Fruit fly (Drosophila melanogaster) whole organism, embryonic: ENCODE results near the gene MYPT-75D.

Source experiments
- Aef1 ChIP-seq: fragments of 200-800 bp; sonication (Bioruptor generic); IDR thresholded peaks from 3 replicates; pipeline ENCODE4 v1.3.6; 2022; ENCODE audit warnings: missing biosample characterization, missing genetic modification characterization
- Awh ChIP-seq: fragments of 200-800 bp; sonication (Bioruptor generic); IDR thresholded peaks from 2 replicates; pipeline ENCODE4, ENCODE4 v1.3.6; 2022; ENCODE audit warnings: missing biosample characterization, missing genetic modification characterization
- Blimp-1 ChIP-seq: fragments of 200-800 bp; sonication (Bioruptor generic); optimal IDR thresholded peaks from 3 replicates; lab custom pipeline; 2018; ENCODE audit warnings: missing biosample characterization, missing genetic modification characterization, mild to moderate bottlenecking, moderate library complexity, missing genetic modification reagents
- Bteb2 ChIP-seq: fragments of 200-800 bp; sonication (Bioruptor generic); optimal IDR thresholded peaks from 2 replicates; lab custom pipeline; 2016; ENCODE audit warnings: missing biosample characterization, missing genetic modification characterization
- CG10147 ChIP-seq: fragments of 200-800 bp; sonication (Bioruptor generic); optimal IDR thresholded peaks from 2 replicates; lab custom pipeline; 2019; ENCODE audit warnings: missing biosample characterization, mild to moderate bottlenecking, missing genetic modification characterization, moderate library complexity
- CG10321 ChIP-seq: fragments of 200-800 bp; sonication (Bioruptor generic); IDR thresholded peaks from 2 replicates; pipeline ENCODE4 v1.3.6; 2022; ENCODE audit warnings: missing biosample characterization, missing genetic modification characterization
- CG11093 ChIP-seq: fragments of 200-800 bp; sonication (Bioruptor generic); IDR thresholded peaks from 3 replicates; pipeline ENCODE4 v1.3.6; 2022; ENCODE audit warnings: missing biosample characterization, missing genetic modification characterization
- CG11504 ChIP-seq: fragments of 200-800 bp; sonication (Bioruptor generic); optimal IDR thresholded peaks from 3 replicates; lab custom pipeline; 2019; ENCODE audit warnings: missing biosample characterization, mild to moderate bottlenecking, missing genetic modification characterization, moderate library complexity
- CG14014 ChIP-seq: fragments of 200-800 bp; sonication (Bioruptor generic); IDR thresholded peaks from 2 replicates; pipeline ENCODE4 v1.3.6; 2022; ENCODE audit warnings: missing biosample characterization, missing genetic modification characterization
- CG15601 ChIP-seq: fragments of 200-800 bp; sonication (Bioruptor generic); optimal IDR thresholded peaks from 3 replicates; lab custom pipeline; 2019; ENCODE audit warnings: missing biosample characterization, mild to moderate bottlenecking, missing genetic modification characterization, moderate library complexity
- CG17186 ChIP-seq: fragments of 200-800 bp; sonication (Bioruptor generic); optimal IDR thresholded peaks from 3 replicates; lab custom pipeline; 2017; ENCODE audit warnings: missing biosample characterization, missing genetic modification reagents, missing genetic modification characterization
- CG1832 ChIP-seq: fragments of 200-800 bp; sonication (Bioruptor generic); optimal IDR thresholded peaks from 2 replicates; lab custom pipeline; 2017; ENCODE audit warnings: missing biosample characterization, mild to moderate bottlenecking, missing genetic modification characterization, inconsistent platforms
- CG18476 ChIP-seq: fragments of 200-800 bp; sonication (Bioruptor generic); optimal IDR thresholded peaks from 2 replicates; lab custom pipeline; 2016; ENCODE audit warnings: missing biosample characterization, mild to moderate bottlenecking, missing genetic modification characterization
- CG18764 ChIP-seq: fragments of 200-800 bp; sonication (Bioruptor generic); optimal IDR thresholded peaks from 3 replicates; lab custom pipeline; 2016; ENCODE audit warnings: missing biosample characterization, missing genetic modification characterization
- CG2129 ChIP-seq: fragments of 200-800 bp; sonication (Bioruptor generic); IDR thresholded peaks from 2 replicates; pipeline ENCODE4 v1.3.6; 2022; ENCODE audit warnings: missing biosample characterization, missing genetic modification characterization; ENCODE audit not compliant: partially characterized antibody
- CG2199 ChIP-seq: fragments of 200-800 bp; sonication (Bioruptor generic); IDR thresholded peaks from 3 replicates; pipeline ENCODE4 v1.3.6; 2022; ENCODE audit warnings: missing biosample characterization, missing genetic modification characterization
- CG2875 ChIP-seq: fragments of 200-800 bp; sonication (Bioruptor generic); optimal IDR thresholded peaks from 2 replicates; lab custom pipeline; 2017; ENCODE audit warnings: missing biosample characterization, mild to moderate bottlenecking, missing genetic modification characterization, missing genetic modification reagents
- CG31388 ChIP-seq: fragments of 200-800 bp; sonication (Bioruptor generic); optimal IDR thresholded peaks from 2 replicates; lab custom pipeline; 2016; ENCODE audit warnings: missing biosample characterization, missing genetic modification characterization
- CG34422 ChIP-seq: fragments of 200-800 bp; sonication (Bioruptor generic); IDR thresholded peaks from 3 replicates; pipeline ENCODE4 v1.3.6; 2022; ENCODE audit warnings: missing biosample characterization, missing genetic modification characterization
- CG4424 ChIP-seq: fragments of 200-800 bp; sonication (Bioruptor generic); optimal IDR thresholded peaks from 3 replicates; lab custom pipeline; 2016; ENCODE audit warnings: missing biosample characterization, missing genetic modification characterization
- CG8924 ChIP-seq: fragments of 200-800 bp; optimal IDR thresholded peaks from 3 replicates; lab custom pipeline; 2019; ENCODE audit warnings: missing biosample characterization, mild to moderate bottlenecking, missing genetic modification characterization, moderate library complexity
- CG8944 ChIP-seq: fragments of 200-800 bp; sonication (Bioruptor generic); optimal IDR thresholded peaks from 3 replicates; lab custom pipeline; 2016; ENCODE audit warnings: missing biosample characterization, missing genetic modification characterization
- CG9797 ChIP-seq: fragments of 200-800 bp; sonication (Bioruptor generic); optimal IDR thresholded peaks from 3 replicates; lab custom pipeline; 2018; ENCODE audit warnings: missing biosample characterization, mild to moderate bottlenecking, missing genetic modification characterization
- CG9932 ChIP-seq: fragments of 200-800 bp; sonication (Bioruptor generic); IDR thresholded peaks from 2 replicates; pipeline ENCODE4 v1.3.6; 2022; ENCODE audit warnings: missing biosample characterization, missing genetic modification characterization
- Drgx ChIP-seq: fragments of 200-800 bp; sonication (Bioruptor generic); IDR thresholded peaks from 2 replicates; pipeline ENCODE4 v1.3.6; 2022; ENCODE audit warnings: missing biosample characterization, missing genetic modification characterization
- Ets65A ChIP-seq: fragments of 200-800 bp; sonication (Bioruptor generic); peaks from one replicate; lab custom pipeline; 2016; ENCODE audit warnings: missing biosample characterization, missing genetic modification characterization
- H15 ChIP-seq: fragments of 200-800 bp; sonication (Bioruptor generic); IDR thresholded peaks from 3 replicates; pipeline ENCODE4 v1.3.6; 2022; ENCODE audit warnings: missing biosample characterization, missing genetic modification characterization
- NK7.1 ChIP-seq: fragments of 200-800 bp; sonication (Bioruptor generic); optimal IDR thresholded peaks from 3 replicates; lab custom pipeline; 2016; ENCODE audit warnings: missing biosample characterization, missing genetic modification characterization
- bigmax ChIP-seq: fragments of 200-800 bp; sonication (Bioruptor generic); optimal IDR thresholded peaks from 2 replicates; lab custom pipeline; 2018; ENCODE audit warnings: missing biosample characterization, mild to moderate bottlenecking, missing genetic modification characterization
- chm ChIP-seq: fragments of 200-800 bp; sonication (Bioruptor generic); IDR thresholded peaks from 2 replicates; pipeline ENCODE4 v1.3.6; 2022; ENCODE audit warnings: missing biosample characterization, missing genetic modification characterization
- crol ChIP-seq: fragments of 200-800 bp; sonication (Bioruptor generic); IDR thresholded peaks from 2 replicates; pipeline ENCODE4 v1.3.6; 2022; ENCODE audit warnings: missing biosample characterization, missing genetic modification characterization
- dysf ChIP-seq: fragments of 200-800 bp; sonication (Bioruptor generic); IDR thresholded peaks from 3 replicates; pipeline ENCODE4 v1.3.6; 2022; ENCODE audit warnings: missing biosample characterization, missing genetic modification characterization
- ems ChIP-seq: fragments of 200-800 bp; sonication (Bioruptor generic); optimal IDR thresholded peaks from 3 replicates; lab custom pipeline; 2016; ENCODE audit warnings: missing biosample characterization, missing genetic modification characterization
- gcm ChIP-seq: fragments of 200-800 bp; sonication (Bioruptor generic); optimal IDR thresholded peaks from 2 replicates; lab custom pipeline; 2019; ENCODE audit warnings: missing biosample characterization, mild to moderate bottlenecking, missing genetic modification characterization, moderate library complexity
- kah ChIP-seq: fragments of 200-800 bp; sonication (Bioruptor generic); optimal IDR thresholded peaks from 2 replicates; lab custom pipeline; 2018; ENCODE audit warnings: missing biosample characterization, mild to moderate bottlenecking, missing genetic modification characterization
- kni ChIP-seq: fragments of 200-800 bp; sonication (Bioruptor generic); optimal IDR thresholded peaks from 3 replicates; lab custom pipeline; 2017; ENCODE audit warnings: mild to moderate bottlenecking, missing biosample characterization, missing genetic modification reagents, missing genetic modification characterization
- lov ChIP-seq, 2 experiments: fragments of 200-800 bp in 1 of 2; fragments of >200 bp in 1 of 2; sonication (Bioruptor generic) in 1 of 2; IDR thresholded peaks in 1 of 2; optimal IDR thresholded peaks in 1 of 2; 2 replicates in 1 of 2; 3 replicates in 1 of 2; pipeline versions ENCODE4 v1.3.6 to Lab custom; 2017 to 2022; ENCODE audit warnings: missing biosample characterization in 1 of 2, missing genetic modification characterization in 1 of 2
- pros ChIP-seq: fragments of 200-800 bp; sonication (Bioruptor generic); optimal IDR thresholded peaks from 3 replicates; lab custom pipeline; 2019; ENCODE audit warnings: missing biosample characterization, mild to moderate bottlenecking, missing genetic modification characterization, moderate library complexity
- scrt ChIP-seq: fragments of 200-800 bp; sonication (Bioruptor generic); optimal IDR thresholded peaks from 2 replicates; lab custom pipeline; 2018; ENCODE audit warnings: missing biosample characterization, mild to moderate bottlenecking, missing genetic modification characterization, moderate library complexity
- sens ChIP-seq: fragments of 200-800 bp; sonication (Bioruptor generic); peaks from one replicate; lab custom pipeline; 2016; ENCODE audit warnings: missing biosample characterization, missing genetic modification characterization
- slbo ChIP-seq: fragments of 200-800 bp; sonication (Bioruptor generic); IDR thresholded peaks from 2 replicates; pipeline ENCODE4 v1.3.6; 2022; ENCODE audit warnings: missing biosample characterization, missing genetic modification characterization
- sna ChIP-seq: fragments of 200-800 bp; sonication (Bioruptor generic); IDR thresholded peaks from 2 replicates; pipeline ENCODE4 v1.3.6; 2022; ENCODE audit warnings: missing biosample characterization, missing genetic modification characterization; ENCODE audit not compliant: partially characterized antibody
- so ChIP-seq: fragments of 200-800 bp; sonication (Bioruptor generic); IDR thresholded peaks from 3 replicates; pipeline ENCODE4 v1.3.6; 2022; ENCODE audit warnings: missing biosample characterization, missing genetic modification characterization
- ttk ChIP-seq: fragments of 200-800 bp; sonication (Bioruptor generic); IDR thresholded peaks from 2 replicates; pipeline ENCODE4 v2.1.2; 2022; ENCODE audit warnings: missing biosample characterization, missing genetic modification characterization
- zen ChIP-seq: fragments of 200-800 bp; sonication (Bioruptor generic); optimal IDR thresholded peaks from 3 replicates; lab custom pipeline; 2018; ENCODE audit warnings: missing biosample characterization, mild to moderate bottlenecking, missing genetic modification characterization, moderate library complexity

Gene MYPT-75D

DNA sequence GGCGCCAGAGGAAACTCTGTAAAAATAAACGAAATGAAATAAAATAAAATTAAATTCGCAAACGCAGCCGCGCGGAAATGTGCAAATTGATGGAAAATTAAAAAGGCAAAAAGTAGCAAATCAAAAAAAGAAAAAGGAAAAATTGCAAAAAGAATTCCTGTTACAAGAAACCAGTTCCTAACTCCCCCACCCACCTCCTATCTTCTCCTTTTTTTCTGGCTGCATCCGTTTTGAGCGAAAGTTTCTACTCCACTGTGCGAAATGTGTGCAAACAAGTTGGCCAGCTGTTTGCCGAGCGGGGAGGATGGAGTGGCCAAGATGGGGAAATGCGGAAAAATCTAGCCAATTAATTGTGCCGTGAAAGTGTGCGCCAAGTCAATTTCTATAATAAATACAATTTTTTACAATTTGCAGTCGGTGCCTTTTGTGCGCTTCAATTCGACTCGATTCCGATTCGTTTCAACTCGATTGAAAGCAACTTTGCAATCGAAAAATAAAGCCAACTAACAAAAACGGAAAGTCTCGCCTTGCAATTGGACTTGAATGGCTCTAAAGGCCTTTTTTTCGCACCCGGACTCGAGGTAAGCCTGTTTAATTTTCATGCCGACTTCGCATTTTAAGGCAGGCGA is 806 bp downstream of the MYPT-75D start:
- TF ChIP-seq Ets65A (GFP tag; lab: Kevin White, UChicago) (peak; percentile 57), H15 (GFP tag; lab: Robert Waterston, UW) (no peak), CG2875 (no peak), sens (GFP tag; lab: Kevin White, UChicago) (peak; percentile 34), Drgx (GFP tag; lab: Robert Waterston, UW) (peak; percentile 49; the same call in 1 of the 2 replicates), CG14014 (GFP tag; lab: Robert Waterston, UW) (0 out of 2 replicates have a peak, but pooled peaks have one; percentile 23), so (GFP tag; lab: Robert Waterston, UW) (0 out of 3 replicates have a peak, but pooled peaks have one; percentile 10), CG15601 (tag; lab: Kevin White, UChicago) (peak; percentile 57)

DNA sequence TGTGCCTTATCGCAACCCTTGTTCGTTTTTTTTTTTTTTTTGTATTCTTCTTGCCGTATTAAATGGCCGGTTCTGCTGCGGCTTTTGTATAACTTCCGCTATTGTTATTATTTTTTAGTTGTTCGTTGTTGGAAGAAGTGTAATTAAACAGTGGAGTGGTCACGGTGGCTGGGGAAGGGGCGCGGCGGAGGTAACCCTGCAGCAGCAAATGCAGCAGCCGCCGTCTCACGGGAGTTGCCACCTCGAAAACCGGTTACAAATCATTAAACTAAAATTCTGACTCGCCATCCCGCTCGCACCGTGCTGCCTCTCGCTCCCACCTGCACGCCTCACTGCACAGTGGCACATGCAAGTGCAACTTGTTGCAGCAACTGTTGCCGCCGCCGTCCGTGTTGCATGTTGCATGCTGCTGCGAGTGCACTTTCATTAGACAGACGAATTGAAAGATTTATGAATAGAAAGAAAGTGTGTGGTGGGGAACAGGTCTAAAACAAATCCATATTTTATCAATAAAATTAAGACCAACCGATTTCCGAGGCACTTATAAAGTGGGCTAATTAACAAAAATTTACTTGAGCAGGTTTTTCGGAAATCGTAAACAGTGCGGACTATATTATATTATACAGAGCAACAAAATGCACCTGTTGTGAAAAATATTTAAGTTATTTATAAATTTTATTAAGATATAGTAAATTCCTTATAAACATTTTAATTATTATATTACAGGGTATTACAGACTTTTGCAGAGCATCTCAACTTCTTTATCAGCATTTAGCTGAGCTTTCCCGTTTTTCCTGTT is 2.1 kb downstream of the MYPT-75D start:
- TF ChIP-seq CG9932 (GFP tag; lab: Robert Waterston, UW) (0 out of 2 replicates have a peak, but pooled peaks have one; percentile 8), CG18764 (no peak), Aef1 (no peak), CG34422 (GFP tag; lab: Robert Waterston, UW) (0 out of 3 replicates have a peak, but pooled peaks have one; percentile 13), Bteb2 (GFP tag; lab: Kevin White, UChicago) (no peak), CG10321 (GFP tag; lab: Robert Waterston, UW) (no peak), ttk (GFP tag; lab: Robert Waterston, UW) (0 out of 2 replicates have a peak, but pooled peaks have one; percentile 31), gcm (GFP tag; lab: Kevin White, UChicago) (peak; percentile 7), CG2199 (peak; percentile 86; the same call in 2 of the 3 replicates), bigmax (GFP tag; lab: Kevin White, UChicago) (no peak), kni (GFP tag; lab: Kevin White, UChicago) (peak; percentile 50), CG2129 (GFP tag; lab: Robert Waterston, UW) (no peak), crol (GFP tag; lab: Robert Waterston, UW) (peak; percentile 90), CG8924 (tag; lab: Kevin White, UChicago) (peak; percentile 31), CG11093 (GFP tag; lab: Robert Waterston, UW) (0 out of 3 replicates have a peak, but pooled peaks have one; percentile 31), pros (GFP tag; lab: Kevin White, UChicago) (peak; percentile 52), kah (GFP tag; lab: Kevin White, UChicago) (peak; percentile 36), chm (GFP tag; lab: Robert Waterston, UW) (no peak), scrt (GFP tag; lab: Kevin White, UChicago) (peak; percentile 49), ems (GFP tag; lab: Kevin White, UChicago) (no peak), CG31388 (no peak), CG11504 (tag; lab: Kevin White, UChicago) (peak; percentile 88), lov (optimal IDR thresholded peaks at IDR 0.05; lab: Kevin White, UChicago) (no peak), lov (GFP tag; IDR thresholded peaks at IDR 0.05; lab: Robert Waterston, UW) (0 out of 3 replicates have a peak, but pooled peaks have one; percentile 30), CG4424 (GFP tag; lab: Kevin White, UChicago) (no peak), CG18476 (no peak), slbo (GFP tag; lab: Robert Waterston, UW) (peak; percentile 13; the same call in 1 of the 2 replicates), Awh (0 out of 2 replicates have a peak, but pooled peaks have one; percentile 49), Blimp-1 (no peak), zen (tag; lab: Kevin White, UChicago) (peak; percentile 44), CG1832 (GFP tag; lab: Kevin White, UChicago) (peak; percentile 80), sna (GFP tag; lab: Robert Waterston, UW) (0 out of 2 replicates have a peak, but pooled peaks have one; percentile 39), NK7.1 (no peak), CG9797 (GFP tag; lab: Kevin White, UChicago) (no peak), CG8944 (GFP tag; lab: Kevin White, UChicago) (no peak), CG17186 (GFP tag; lab: Kevin White, UChicago) (no peak), CG10147 (GFP tag; lab: Kevin White, UChicago) (no peak), dysf (0 out of 3 replicates have a peak, but pooled peaks have one; percentile 5)
